Worm (Caenorhabditis elegans) whole organism, mixed stage, embryonic: ENCODE data around the gene Y75B12B.1.

Experiments used
- bed-3 ChIP-seq: fragments of 200-800 bp; sonication (Bioruptor generic); optimal IDR thresholded peaks from 3 replicates; lab custom pipeline; 2018; ENCODE audit warnings: mild to moderate bottlenecking, missing genetic modification characterization, moderate library complexity, missing compliant biosample characterization
- blmp-1 ChIP-seq: fragments of 150-350 bp; optimal IDR thresholded peaks from 2 replicates; lab custom pipeline; 2014; ENCODE audit warnings: missing biosample characterization, missing genetic modification characterization
- ceh-39 ChIP-seq: fragments of 150-350 bp; optimal IDR thresholded peaks from 2 replicates; lab custom pipeline; 2014; ENCODE audit warnings: missing biosample characterization, missing genetic modification characterization
- ces-1 ChIP-seq: fragments of 150-350 bp; optimal IDR thresholded peaks from 2 replicates; lab custom pipeline; 2014; ENCODE audit warnings: missing biosample characterization, missing genetic modification reagents, missing genetic modification characterization
- cnd-1 ChIP-seq: fragments of 200-800 bp; sonication (Bioruptor generic); optimal IDR thresholded peaks from 2 replicates; lab custom pipeline; 2018; ENCODE audit warnings: mild to moderate bottlenecking, missing genetic modification characterization, missing compliant biosample characterization
- drap-1 ChIP-seq: fragments of 200-800 bp; sonication (Bioruptor generic); optimal IDR thresholded peaks from 3 replicates; lab custom pipeline; 2018; ENCODE audit warnings: mild to moderate bottlenecking, missing genetic modification characterization, missing compliant biosample characterization
- elt-1 ChIP-seq: sonication (generic microtip); optimal IDR thresholded peaks from 2 replicates; lab custom pipeline; 2017; ENCODE audit warnings: missing genetic modification characterization, mild to moderate bottlenecking, missing compliant biosample characterization, antibody characterized with exemption, moderate library complexity, borderline replicate concordance; ENCODE audit not compliant: insufficient read depth
- elt-3 ChIP-seq: fragments of 150-350 bp; optimal IDR thresholded peaks from 2 replicates; lab custom pipeline; 2014; ENCODE audit warnings: missing biosample characterization, missing genetic modification characterization
- flh-1 ChIP-seq: fragments of 200-800 bp; sonication (Bioruptor generic); optimal IDR thresholded peaks from 2 replicates; lab custom pipeline; 2018; ENCODE audit warnings: mild to moderate bottlenecking, missing genetic modification characterization, moderate library complexity, missing compliant biosample characterization
- ham-2 ChIP-seq: fragments of 200-800 bp; sonication (Bioruptor generic); optimal IDR thresholded peaks from 2 replicates; lab custom pipeline; 2018; ENCODE audit warnings: mild to moderate bottlenecking, missing genetic modification characterization, missing compliant biosample characterization
- hlh-1 ChIP-seq: fragments of 150-350 bp; optimal IDR thresholded peaks from 2 replicates; lab custom pipeline; 2014; ENCODE audit warnings: missing biosample characterization, missing genetic modification reagents, missing genetic modification characterization
- lin-32 ChIP-seq: fragments of 200-800 bp; sonication (Bioruptor generic); optimal IDR thresholded peaks from 2 replicates; lab custom pipeline; 2018; ENCODE audit warnings: mild to moderate bottlenecking, missing genetic modification characterization, missing compliant biosample characterization
- lsy-2 ChIP-seq: fragments of 150-350 bp; optimal IDR thresholded peaks from 2 replicates; lab custom pipeline; 2014; ENCODE audit warnings: missing biosample characterization, missing genetic modification characterization
- mep-1 ChIP-seq: fragments of 150-350 bp; optimal IDR thresholded peaks from 2 replicates; lab custom pipeline; 2017; ENCODE audit warnings: missing biosample characterization, missing genetic modification reagents, missing genetic modification characterization, inconsistent platforms
- nhr-12 ChIP-seq: fragments of 150-350 bp; optimal IDR thresholded peaks from 2 replicates; lab custom pipeline; 2014; ENCODE audit warnings: missing biosample characterization, missing genetic modification characterization
- nhr-2 ChIP-seq: fragments of 150-350 bp; optimal IDR thresholded peaks from 2 replicates; lab custom pipeline; 2014; ENCODE audit warnings: missing biosample characterization, missing genetic modification characterization
- nhr-237 ChIP-seq: fragments of 150-350 bp; optimal IDR thresholded peaks from 2 replicates; lab custom pipeline; 2014; ENCODE audit warnings: missing biosample characterization, missing genetic modification characterization
- nhr-28 ChIP-seq: fragments of 150-350 bp; optimal IDR thresholded peaks from 2 replicates; lab custom pipeline; 2014; ENCODE audit warnings: missing biosample characterization, missing genetic modification characterization
- nhr-76 ChIP-seq: sonication (generic microtip); optimal IDR thresholded peaks from 2 replicates; lab custom pipeline; 2017; ENCODE audit warnings: missing biosample characterization, missing genetic modification characterization
- pha-4 ChIP-seq: fragments of 150-350 bp; optimal IDR thresholded peaks from 2 replicates; lab custom pipeline; 2018; ENCODE audit warnings: missing biosample characterization, missing genetic modification reagents, missing genetic modification characterization
- sem-2 ChIP-seq: fragments of 200-800 bp; sonication (Bioruptor generic); optimal IDR thresholded peaks from 2 replicates; lab custom pipeline; 2018; ENCODE audit warnings: mild to moderate bottlenecking, missing genetic modification characterization, missing compliant biosample characterization
- snpc-4 ChIP-seq: fragments of 150-350 bp; optimal IDR thresholded peaks from 2 replicates; lab custom pipeline; 2014; ENCODE audit warnings: missing biosample characterization, missing genetic modification characterization
- sptf-1 ChIP-seq: sonication (generic microtip); optimal IDR thresholded peaks from 2 replicates; lab custom pipeline; 2017; ENCODE audit warnings: mild to moderate bottlenecking, missing genetic modification characterization, moderate library complexity, missing compliant biosample characterization
- tbx-8 ChIP-seq: fragments of 200-800 bp; sonication (Bioruptor generic); optimal IDR thresholded peaks from 2 replicates; lab custom pipeline; 2018; ENCODE audit warnings: mild to moderate bottlenecking, missing genetic modification characterization, moderate library complexity, missing compliant biosample characterization
- unc-120 ChIP-seq: sonication (generic microtip); optimal IDR thresholded peaks from 2 replicates; lab custom pipeline; 2017; ENCODE audit warnings: missing genetic modification characterization, missing compliant biosample characterization; ENCODE audit not compliant: poor library complexity, severe bottlenecking
- unc-39 ChIP-seq: fragments of 150-350 bp; optimal IDR thresholded peaks from 2 replicates; lab custom pipeline; 2014; ENCODE audit warnings: missing biosample characterization, missing genetic modification characterization
- unc-62 ChIP-seq: fragments of 150-350 bp; optimal IDR thresholded peaks from 2 replicates; lab custom pipeline; 2014; ENCODE audit warnings: missing biosample characterization, missing genetic modification reagents, missing genetic modification characterization
- zip-8 ChIP-seq: fragments of 150-350 bp; optimal IDR thresholded peaks from 2 replicates; lab custom pipeline; 2014; ENCODE audit warnings: missing biosample characterization, missing genetic modification characterization
- ztf-11 ChIP-seq: fragments of 150-350 bp; optimal IDR thresholded peaks from 2 replicates; lab custom pipeline; 2014; ENCODE audit warnings: missing biosample characterization, missing genetic modification characterization

Gene Y75B12B.1

ce11 chrV:15139811-15140210 lies 44.7 kb upstream of the Y75B12B.1 start:
- TF ChIP-seq ces-1 (GFP tag; lab: Kevin White, UChicago) (no peak), tbx-8 (no peak), ztf-11 (tag; lab: Kevin White, UChicago) (no peak), zip-8 (no peak), sem-2 (GFP tag; lab: Kevin White, UChicago) (no peak), sptf-1 (tag; lab: Kevin White, UChicago) (no peak), elt-3 (tag; lab: Kevin White, UChicago) (no peak), drap-1 (GFP tag; lab: Kevin White, UChicago) (no peak), nhr-76 (no peak), lin-32 (GFP tag; lab: Kevin White, UChicago) (no peak)
- TF ChIP-seq, all 35 proteins: peak for 0

- TF ChIP-seq nhr-76, result no peak
- TF ChIP-seq tbx-8, result no peak
- TF ChIP-seq sptf-1 (tag; lab: Kevin White, UChicago), result no peak
- TF ChIP-seq, all 35 proteins: peak for 0
Observed at ce11 chrV:15140247-15140646, 44.3 kb upstream of the Y75B12B.1 start, which contains the start of gene K08F9.3. Gene K08F9.3 (plus strand): TSS chrV:15140547.

- TF ChIP-seq elt-1, result no peak
- no peak for TF ChIP-seq sem-2 (GFP tag; lab: Kevin White, UChicago)
- no peak for TF ChIP-seq ham-2
- no peak for TF ChIP-seq nhr-12 (tag; lab: Kevin White, UChicago)
- TF ChIP-seq nhr-76, result no peak
- TF ChIP-seq ztf-11 (tag; lab: Kevin White, UChicago), result no peak
- TF ChIP-seq unc-120 (tag; lab: Kevin White, UChicago), result no peak
- TF ChIP-seq mep-1, result no peak
- no peak for TF ChIP-seq ceh-39 (tag; lab: Kevin White, UChicago)
- TF ChIP-seq blmp-1 (tag; lab: Kevin White, UChicago), result no peak
- no peak for TF ChIP-seq sptf-1 (tag; lab: Kevin White, UChicago)
- TF ChIP-seq snpc-4 (tag; lab: Kevin White, UChicago), result no peak
- no peak for TF ChIP-seq lsy-2 (tag; lab: Kevin White, UChicago)
Observed at ce11 chrV:15143285-15143684, 41.2 kb upstream of the Y75B12B.1 start, which contains the start of gene K08F9.1. Gene K08F9.1 (minus strand): TSS chrV:15143385.

DNA sequence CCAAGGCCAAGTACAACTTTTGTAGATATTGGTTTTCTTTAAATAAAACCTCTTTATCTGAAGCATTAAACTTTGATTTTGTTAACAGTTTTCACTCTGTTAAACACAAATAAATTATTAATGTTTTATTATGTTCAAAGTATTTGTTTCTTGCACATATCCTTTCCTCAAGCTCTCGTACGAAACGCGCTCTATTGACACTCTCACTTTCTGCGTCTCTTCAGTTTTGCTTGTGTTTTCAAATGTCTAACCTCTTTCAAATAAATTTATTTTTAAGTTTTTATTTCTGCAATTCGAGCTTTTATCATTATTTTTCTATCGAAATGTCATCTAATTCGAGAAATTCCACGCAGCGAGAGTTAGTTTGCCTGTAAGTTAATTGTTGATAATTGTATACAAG lies 40.7 kb upstream of the Y75B12B.1 start, which contains the start of gene K08F9.4:
TSS of gene K08F9.4 (plus strand) at position 222 of the 400 bp plus-strand sequence.
- TF ChIP-seq hlh-1 (tag; lab: Kevin White, UChicago) (peak; percentile 2), blmp-1 (tag; lab: Kevin White, UChicago) (peak; percentile 98), mep-1 (peak; percentile 63), unc-62 (GFP tag; lab: Kevin White, UChicago) (no peak), nhr-28 (tag; lab: Kevin White, UChicago) (no peak), pha-4 (peak; percentile 73), lsy-2 (tag; lab: Kevin White, UChicago) (peak; percentile 55), ces-1 (GFP tag; lab: Kevin White, UChicago) (peak; percentile 59), elt-1 (no peak), unc-39 (no peak), flh-1 (GFP tag; lab: Kevin White, UChicago) (no peak), tbx-8 (no peak), nhr-237 (tag; lab: Kevin White, UChicago) (no peak)

DNA sequence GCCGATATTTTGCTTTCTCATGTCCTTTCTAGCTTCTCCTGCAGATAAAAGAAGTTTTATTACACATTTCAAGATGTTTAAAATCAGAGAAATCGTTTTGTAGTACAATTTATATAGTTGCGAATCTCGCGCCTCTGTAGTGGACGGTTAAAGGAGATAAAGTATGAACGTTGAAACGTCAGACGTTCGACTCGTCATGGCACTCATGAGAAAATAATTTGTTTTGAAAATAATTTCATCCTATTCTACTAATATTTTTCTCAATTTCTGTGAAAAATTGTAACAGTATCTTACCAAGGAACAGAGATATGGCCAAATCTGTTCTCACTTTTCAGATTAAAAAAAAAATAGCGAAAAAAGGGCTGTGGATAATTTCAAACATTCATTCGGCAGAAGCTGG lies 36.7 kb upstream of the Y75B12B.1 start, which contains the start of gene T09F5.20:
TSS of gene T09F5.20 (minus strand) at position 101 of the 400 bp plus-strand sequence.
- TF ChIP-seq bed-3 (GFP tag; lab: Kevin White, UChicago), result no peak
- TF ChIP-seq cnd-1, result no peak
- no peak for TF ChIP-seq mep-1
- TF ChIP-seq elt-1, result no peak
- no peak for TF ChIP-seq unc-39
- TF ChIP-seq nhr-2 (tag; lab: Kevin White, UChicago), result no peak

DNA sequence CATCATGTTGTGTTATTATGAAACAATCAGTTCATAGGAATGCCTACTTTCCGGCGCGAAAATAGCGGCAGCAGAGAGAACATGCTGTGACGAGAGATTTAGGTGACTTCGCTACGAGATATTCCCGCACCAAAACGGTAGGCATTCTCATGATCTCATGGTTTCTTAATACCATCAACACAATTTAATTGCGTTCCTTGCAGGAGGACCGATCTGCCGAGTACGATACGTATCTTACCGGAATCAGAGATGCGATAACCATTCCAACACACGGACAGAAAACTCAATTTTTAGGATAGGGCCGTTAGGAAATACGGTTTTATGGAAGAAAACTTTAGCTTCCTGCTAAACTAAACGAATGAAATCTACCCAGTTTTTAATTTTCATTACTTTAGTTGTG lies 35.7 kb upstream of the Y75B12B.1 start, which contains the start of gene T09F5.1:
TSS of gene T09F5.1 (plus strand) at position 301 of the 400 bp plus-strand sequence.
- TF ChIP-seq snpc-4 (tag; lab: Kevin White, UChicago) (no peak), elt-1 (peak; percentile 60)
